Worm (Caenorhabditis elegans) whole organism, late embryonic: ENCODE data around the gene Y116A8C.33.

Experiments used
- C08G9.2 ChIP-seq: sonication (generic microtip); optimal IDR thresholded peaks from 2 replicates; lab custom pipeline; 2016; ENCODE audit warnings: mild to moderate bottlenecking, missing genetic modification characterization, moderate library complexity, missing compliant biosample characterization
- ama-1 ChIP-seq: fragments of 150-350 bp; optimal IDR thresholded peaks from 2 replicates; lab custom pipeline; 2014
- ceh-2 ChIP-seq: sonication (generic microtip); optimal IDR thresholded peaks from 2 replicates; lab custom pipeline; 2016; ENCODE audit warnings: missing genotype, missing genetic modification characterization, missing compliant biosample characterization
- ceh-31 ChIP-seq: sonication (generic microtip); optimal IDR thresholded peaks from 2 replicates; lab custom pipeline; 2016; ENCODE audit warnings: missing genetic modification characterization, missing compliant biosample characterization
- ceh-34 ChIP-seq: sonication (generic microtip); optimal IDR thresholded peaks from 2 replicates; lab custom pipeline; 2016; ENCODE audit warnings: mild to moderate bottlenecking, missing genetic modification characterization, missing compliant biosample characterization
- ceh-48 ChIP-seq: sonication (generic microtip); optimal IDR thresholded peaks from 2 replicates; lab custom pipeline; 2016; ENCODE audit warnings: missing genetic modification characterization, inconsistent platforms, missing compliant biosample characterization
- nfya-1 ChIP-seq: sonication (generic microtip); optimal IDR thresholded peaks from 2 replicates; lab custom pipeline; 2017; ENCODE audit warnings: missing genetic modification characterization, mild to moderate bottlenecking, missing compliant biosample characterization, antibody characterized with exemption, moderate library complexity
- pha-4 ChIP-seq: fragments of 150-350 bp; optimal IDR thresholded peaks from 2 replicates; lab custom pipeline; 2018; ENCODE audit warnings: missing biosample characterization, missing genetic modification reagents, missing genetic modification characterization
- ref-2 ChIP-seq: sonication (generic microtip); optimal IDR thresholded peaks from 2 replicates; lab custom pipeline; 2016; ENCODE audit warnings: missing genetic modification characterization, missing compliant biosample characterization
- sdc-2 ChIP-seq: sonication (generic microtip); optimal IDR thresholded peaks from 2 replicates; lab custom pipeline; 2016; ENCODE audit warnings: missing genotype, missing genetic modification characterization, missing compliant biosample characterization
- tbx-2 ChIP-seq: sonication (generic microtip); optimal IDR thresholded peaks from 2 replicates; lab custom pipeline; 2016; ENCODE audit warnings: missing genetic modification characterization, missing compliant biosample characterization
- unc-3 ChIP-seq, 2 experiments: fragments of 200-800 bp in 1 of 2; sonication (Bioruptor generic) in 1 of 2; sonication (generic microtip) in 1 of 2; conservative IDR thresholded peaks in 1 of 2; optimal IDR thresholded peaks in 1 of 2; 2 replicates each; pipeline versions ENCODE4 v1.3.6 to Lab custom; 2016 to 2022; ENCODE audit warnings: missing compliant biosample characterization in 2 of 2, missing genetic modification characterization in 2 of 2, missing genetic modification reagents in 1 of 2
- unc-86 ChIP-seq: sonication (generic microtip); optimal IDR thresholded peaks from 2 replicates; lab custom pipeline; 2016; ENCODE audit warnings: missing genetic modification characterization, missing compliant biosample characterization
- ztf-16 ChIP-seq: sonication (generic microtip); optimal IDR thresholded peaks from 2 replicates; lab custom pipeline; 2017; ENCODE audit warnings: missing genetic modification characterization, missing compliant biosample characterization

DNA sequence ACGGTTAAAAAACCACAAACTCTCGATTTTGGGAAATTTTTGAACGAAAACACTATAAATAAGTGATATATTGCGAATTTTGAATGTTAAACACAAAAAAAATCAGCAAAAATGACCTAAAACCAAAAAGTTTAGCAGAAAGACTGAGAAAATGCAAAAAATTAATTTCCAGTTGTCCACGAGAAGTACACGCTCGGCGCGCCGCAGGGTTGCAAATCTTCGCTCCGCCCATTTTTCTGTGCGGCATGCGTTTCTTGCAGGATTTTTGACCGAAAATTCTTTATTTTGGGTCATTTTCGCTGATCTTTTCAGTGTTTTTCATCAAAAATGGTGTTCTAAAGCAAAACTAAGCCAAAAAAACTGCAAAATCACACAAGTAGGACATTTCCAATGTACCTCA lies 27.1 kb upstream of the Y116A8C.33 start:
- TF ChIP-seq tbx-2 (tag; lab: Kevin White, UChicago), result no peak
- no peak for TF ChIP-seq pha-4 (tag; lab: Kevin White, UChicago)
- no peak for TF ChIP-seq ztf-16
- no peak for TF ChIP-seq ref-2 (tag; lab: Kevin White, UChicago)
- no peak for TF ChIP-seq unc-3 (GFP tag; conservative IDR thresholded peaks at IDR 0.05; lab: Robert Waterston, UW)
- TF ChIP-seq unc-3 (tag; optimal IDR thresholded peaks at IDR 0.05; lab: Kevin White, UChicago), result no peak
- no peak for TF ChIP-seq nfya-1
- TF ChIP-seq ceh-31 (tag; lab: Kevin White, UChicago), result no peak
- TF ChIP-seq unc-86 (tag; lab: Kevin White, UChicago), result no peak
- no peak for TF ChIP-seq ceh-2
- TF ChIP-seq ceh-34, result no peak
- no peak for TF ChIP-seq ceh-48 (tag; lab: Kevin White, UChicago)
- TF ChIP-seq ama-1 (lab: Kevin White, UChicago), result no peak
- TF ChIP-seq sdc-2 (tag; lab: Kevin White, UChicago), result no peak
- no peak for TF ChIP-seq C08G9.2 (tag; lab: Kevin White, UChicago)
